Fruit fly (Drosophila melanogaster) whole organism, embryonic: Measurements from ENCODE around the gene CG9799.

Experiments used
- Ada2b ChIP-seq: fragments of 200-800 bp; sonication (Bioruptor generic); IDR thresholded peaks from 2 replicates; pipeline ENCODE4 v1.3.6; 2022; ENCODE audit warnings: missing biosample characterization, missing genetic modification characterization
- CG13624 ChIP-seq: fragments of 200-800 bp; sonication (Bioruptor generic); optimal IDR thresholded peaks from 2 replicates; lab custom pipeline; 2016; ENCODE audit warnings: missing biosample characterization, missing genetic modification characterization
- CG17829 ChIP-seq: fragments of 200-800 bp; optimal IDR thresholded peaks from 2 replicates; lab custom pipeline; 2019; ENCODE audit warnings: missing biosample characterization, mild to moderate bottlenecking, missing genetic modification characterization, moderate library complexity
- CG1832 ChIP-seq: fragments of 200-800 bp; sonication (Bioruptor generic); optimal IDR thresholded peaks from 2 replicates; lab custom pipeline; 2017; ENCODE audit warnings: missing biosample characterization, mild to moderate bottlenecking, missing genetic modification characterization, inconsistent platforms
- CG2120 ChIP-seq: fragments of 200-800 bp; sonication (Bioruptor generic); optimal IDR thresholded peaks from 3 replicates; lab custom pipeline; 2016; ENCODE audit warnings: missing biosample characterization, missing genetic modification characterization
- CG3163 ChIP-seq: fragments of 200-800 bp; sonication (Bioruptor generic); optimal IDR thresholded peaks from 3 replicates; lab custom pipeline; 2016; ENCODE audit warnings: missing biosample characterization, missing genetic modification characterization
- CG3281 ChIP-seq: fragments of 200-800 bp; sonication (Bioruptor generic); optimal IDR thresholded peaks from 3 replicates; lab custom pipeline; 2017; ENCODE audit warnings: missing biosample characterization, mild to moderate bottlenecking, missing genetic modification characterization
- CG34376 ChIP-seq: fragments of 200-800 bp; sonication (Bioruptor generic); optimal IDR thresholded peaks from 2 replicates; lab custom pipeline; 2018; ENCODE audit warnings: missing biosample characterization, mild to moderate bottlenecking, missing genetic modification characterization
- CG34422 ChIP-seq: fragments of 200-800 bp; sonication (Bioruptor generic); IDR thresholded peaks from 3 replicates; pipeline ENCODE4 v1.3.6; 2022; ENCODE audit warnings: missing biosample characterization, missing genetic modification characterization
- CG4730 ChIP-seq: fragments of 200-800 bp; sonication (Bioruptor generic); IDR thresholded peaks from 2 replicates; pipeline ENCODE4 v1.3.6; 2022; ENCODE audit warnings: missing biosample characterization, missing genetic modification characterization
- CG5180 ChIP-seq: fragments of 200-800 bp; sonication (Bioruptor generic); optimal IDR thresholded peaks from 3 replicates; lab custom pipeline; 2017; ENCODE audit warnings: missing biosample characterization, missing genetic modification characterization, mild to moderate bottlenecking, moderate library complexity, missing genetic modification reagents
- CG6765 ChIP-seq: fragments of 200-800 bp; sonication (Bioruptor generic); optimal IDR thresholded peaks from 3 replicates; lab custom pipeline; 2017; ENCODE audit warnings: missing biosample characterization, mild to moderate bottlenecking, missing genetic modification characterization
- CG6791 ChIP-seq: fragments of 200-800 bp; sonication (Bioruptor generic); IDR thresholded peaks from 3 replicates; pipeline ENCODE4 v1.3.6; 2022; ENCODE audit warnings: missing biosample characterization, missing genetic modification characterization; ENCODE audit not compliant: partially characterized antibody
- CG8478 ChIP-seq: fragments of >200 bp; optimal IDR thresholded peaks from 2 replicates; lab custom pipeline; 2018
- CG9727 ChIP-seq: fragments of 200-800 bp; sonication (Bioruptor generic); optimal IDR thresholded peaks from 3 replicates; lab custom pipeline; 2017; ENCODE audit warnings: missing biosample characterization, mild to moderate bottlenecking, missing genetic modification characterization
- CG9932 ChIP-seq: fragments of 200-800 bp; sonication (Bioruptor generic); IDR thresholded peaks from 2 replicates; pipeline ENCODE4 v1.3.6; 2022; ENCODE audit warnings: missing biosample characterization, missing genetic modification characterization
- CoRest ChIP-seq: fragments of 200-800 bp; sonication (Bioruptor generic); optimal IDR thresholded peaks from 3 replicates; lab custom pipeline; 2018; ENCODE audit warnings: missing biosample characterization, mild to moderate bottlenecking, missing genetic modification characterization, moderate library complexity
- Dll ChIP-seq: fragments of 200-800 bp; sonication (Bioruptor generic); IDR thresholded peaks from 4 replicates; pipeline ENCODE4 v1.3.6; 2022; ENCODE audit warnings: missing biosample characterization, missing genetic modification characterization; ENCODE audit not compliant: partially characterized antibody
- Dp ChIP-seq: fragments of 200-800 bp; sonication (Bioruptor generic); optimal IDR thresholded peaks from 2 replicates; lab custom pipeline; 2018; ENCODE audit warnings: missing biosample characterization, mild to moderate bottlenecking, missing genetic modification characterization, moderate library complexity
- Fer3 ChIP-seq: fragments of 200-800 bp; sonication (Bioruptor generic); optimal IDR thresholded peaks from 2 replicates; lab custom pipeline; 2018; ENCODE audit warnings: missing biosample characterization, mild to moderate bottlenecking, missing genetic modification characterization, moderate library complexity
- Jarid2 ChIP-seq: fragments of 200-800 bp; sonication (Bioruptor generic); optimal IDR thresholded peaks from 3 replicates; lab custom pipeline; 2017; ENCODE audit warnings: mild to moderate bottlenecking, missing biosample characterization, missing genetic modification reagents, missing genetic modification characterization
- MESR4 ChIP-seq: fragments of 200-800 bp; sonication (Bioruptor generic); optimal IDR thresholded peaks from 2 replicates; lab custom pipeline; 2018; ENCODE audit warnings: missing biosample characterization, mild to moderate bottlenecking, missing genetic modification characterization, moderate library complexity
- Max ChIP-seq: fragments of 200-800 bp; sonication (Bioruptor generic); optimal IDR thresholded peaks from 2 replicates; lab custom pipeline; 2016; ENCODE audit warnings: missing biosample characterization, mild to moderate bottlenecking, missing genetic modification characterization
- Med ChIP-seq: fragments of 200-800 bp; sonication (Bioruptor generic); peaks from one replicate; lab custom pipeline; 2016; ENCODE audit warnings: missing biosample characterization, missing genetic modification characterization, mild to moderate bottlenecking, inconsistent platforms, moderate library complexity
- Meics ChIP-seq: fragments of 200-800 bp; sonication (Bioruptor generic); optimal IDR thresholded peaks from 2 replicates; lab custom pipeline; 2017; ENCODE audit warnings: missing biosample characterization, mild to moderate bottlenecking, missing genetic modification characterization
- NFAT ChIP-seq: fragments of 200-800 bp; sonication (Bioruptor generic); IDR thresholded peaks from 2 replicates; pipeline ENCODE4 v1.3.6; 2022; ENCODE audit warnings: missing biosample characterization, missing genetic modification characterization
- PHDP ChIP-seq: fragments of 200-800 bp; sonication (Bioruptor generic); optimal IDR thresholded peaks from 3 replicates; lab custom pipeline; 2018; ENCODE audit warnings: missing biosample characterization, mild to moderate bottlenecking, missing genetic modification characterization, moderate library complexity
- Rfx ChIP-seq: fragments of 200-800 bp; sonication (Bioruptor generic); IDR thresholded peaks from 2 replicates; pipeline ENCODE4 v1.3.6; 2022; ENCODE audit warnings: missing biosample characterization, missing genetic modification characterization
- Trl ChIP-seq, 3 experiments: fragments of >200 bp in 2 of 3; fragments of 200-800 bp in 1 of 3; sonication (Bioruptor generic) in 1 of 3; optimal IDR thresholded peaks; 2 replicates in 1 of 3; 3 replicates in 2 of 3; lab custom pipeline; 2016 to 2017; ENCODE audit warnings: missing biosample characterization in 1 of 3, missing genetic modification characterization in 1 of 3
- YL-1 ChIP-seq: fragments of 200-800 bp; sonication (Bioruptor generic); optimal IDR thresholded peaks from 3 replicates; lab custom pipeline; 2017; ENCODE audit warnings: missing biosample characterization, mild to moderate bottlenecking, missing genetic modification characterization
- amos ChIP-seq: fragments of 200-800 bp; sonication (Bioruptor generic); IDR thresholded peaks from 2 replicates; pipeline ENCODE4 v1.3.6; 2022; ENCODE audit warnings: missing biosample characterization, missing genetic modification characterization; ENCODE audit not compliant: partially characterized antibody
- cad ChIP-seq: fragments of >200 bp; optimal IDR thresholded peaks from 2 replicates; lab custom pipeline; 2017; ENCODE audit warnings: missing biosample characterization, missing genetic modification characterization
- cg ChIP-seq: fragments of 200-800 bp; sonication (Bioruptor generic); optimal IDR thresholded peaks from 3 replicates; lab custom pipeline; 2019; ENCODE audit warnings: missing biosample characterization, mild to moderate bottlenecking, missing genetic modification characterization, moderate library complexity
- ci ChIP-seq: fragments of 200-800 bp; sonication (Bioruptor generic); IDR thresholded peaks from 3 replicates; pipeline ENCODE4 v1.3.6; 2022; ENCODE audit warnings: missing biosample characterization, missing genetic modification characterization
- crol ChIP-seq: fragments of 200-800 bp; sonication (Bioruptor generic); IDR thresholded peaks from 2 replicates; pipeline ENCODE4 v1.3.6; 2022; ENCODE audit warnings: missing biosample characterization, missing genetic modification characterization
- crp ChIP-seq, 2 experiments: fragments of 200-800 bp; sonication (Bioruptor generic); optimal IDR thresholded peaks; 2 replicates in 1 of 2; 3 replicates in 1 of 2; lab custom pipeline; 2017; ENCODE audit warnings: missing biosample characterization in 2 of 2, missing genetic modification characterization in 2 of 2, mild to moderate bottlenecking in 1 of 2, moderate library complexity in 1 of 2
- dpn ChIP-seq, 2 experiments: fragments of 200-800 bp; sonication (Bioruptor generic); optimal IDR thresholded peaks; 3 replicates each; lab custom pipeline; 2016; ENCODE audit warnings: missing biosample characterization in 2 of 2, missing genetic modification characterization in 2 of 2
- gro ChIP-seq: fragments of 200-800 bp; sonication (Bioruptor generic); optimal IDR thresholded peaks from 2 replicates; lab custom pipeline; 2016; ENCODE audit warnings: missing biosample characterization, missing genetic modification characterization
- hbn ChIP-seq: fragments of 200-800 bp; sonication (Bioruptor generic); IDR thresholded peaks from 2 replicates; pipeline ENCODE4 v1.3.6; 2022; ENCODE audit warnings: missing biosample characterization, missing genetic modification characterization; ENCODE audit not compliant: partially characterized antibody
- pan ChIP-seq, 4 experiments: fragments of >200 bp in 3 of 4; fragments of 200-800 bp in 1 of 4; sonication (Bioruptor generic) in 1 of 4; optimal IDR thresholded peaks in 3 of 4; IDR thresholded peaks in 1 of 4; 2 replicates each; pipeline versions ENCODE4 v1.3.6 to Lab custom; 2017 to 2022; ENCODE audit warnings: missing biosample characterization in 2 of 4, missing genetic modification characterization in 2 of 4, mixed read lengths in 1 of 4
- prd ChIP-seq, 3 experiments: fragments of >200 bp in 2 of 3; fragments of 200-800 bp in 1 of 3; sonication (Bioruptor generic) in 1 of 3; optimal IDR thresholded peaks in 2 of 3; IDR thresholded peaks in 1 of 3; 2 replicates in 2 of 3; 3 replicates in 1 of 3; pipeline versions ENCODE4 v1.3.6 to Lab custom; 2017 to 2022; ENCODE audit warnings: missing biosample characterization in 1 of 3, missing genetic modification characterization in 1 of 3
- rib ChIP-seq: fragments of 200-800 bp; sonication (Bioruptor generic); IDR thresholded peaks from 2 replicates; pipeline ENCODE4 v1.3.6; 2022; ENCODE audit warnings: missing biosample characterization, missing genetic modification characterization
- row ChIP-seq: fragments of 200-800 bp; sonication (Bioruptor generic); IDR thresholded peaks from 3 replicates; pipeline ENCODE4 v1.3.6; 2022; ENCODE audit warnings: missing biosample characterization, missing genetic modification characterization
- slbo ChIP-seq: fragments of 200-800 bp; sonication (Bioruptor generic); IDR thresholded peaks from 2 replicates; pipeline ENCODE4 v1.3.6; 2022; ENCODE audit warnings: missing biosample characterization, missing genetic modification characterization
- stwl ChIP-seq: fragments of 200-800 bp; sonication (Bioruptor generic); optimal IDR thresholded peaks from 3 replicates; lab custom pipeline; 2018; ENCODE audit warnings: missing biosample characterization, mild to moderate bottlenecking, missing genetic modification characterization, moderate library complexity
- zen ChIP-seq: fragments of 200-800 bp; sonication (Bioruptor generic); optimal IDR thresholded peaks from 3 replicates; lab custom pipeline; 2018; ENCODE audit warnings: missing biosample characterization, mild to moderate bottlenecking, missing genetic modification characterization, moderate library complexity
- zfh1 ChIP-seq: fragments of 200-800 bp; sonication (Bioruptor generic); IDR thresholded peaks from 3 replicates; pipeline ENCODE4 v1.3.6; 2022; ENCODE audit warnings: missing biosample characterization, missing genetic modification characterization

Gene CG9799

DNA sequence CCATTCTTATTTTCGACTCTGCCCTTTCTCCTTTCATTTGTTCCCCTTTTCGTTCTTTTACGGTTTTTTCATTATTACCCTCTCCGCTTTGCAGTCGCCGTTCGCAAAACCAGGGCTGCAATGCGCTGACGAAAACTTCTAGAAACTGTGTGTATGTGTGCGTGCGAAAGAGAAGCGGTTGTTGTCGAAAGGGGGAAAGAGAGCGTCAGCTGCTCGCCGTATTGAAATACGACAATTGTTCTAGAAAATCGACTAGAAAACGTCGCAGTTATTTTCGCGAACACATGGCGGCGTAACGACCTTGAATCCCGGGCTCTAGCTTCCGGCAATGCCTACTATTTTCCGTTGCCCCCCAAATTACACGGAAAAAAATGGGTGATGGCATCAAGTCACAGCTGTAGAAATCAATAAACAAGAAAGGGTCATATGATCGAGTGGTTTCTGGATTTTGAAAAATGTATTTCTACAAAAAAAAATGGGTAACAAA lies 5.8 kb downstream of the CG9799 start:
- TF ChIP-seq CG1832 (GFP tag; lab: Kevin White, UChicago) (peak; percentile 47), dpn (GFP tag; optimal IDR thresholded peaks at IDR 0.05; lab: Kevin White, UChicago) (peak in 1 of 2 experiments; percentile 22), rib (GFP tag; lab: Robert Waterston, UW) (peak; percentile 69; the same call in 1 of the 2 replicates), cad (GFP tag; lab: Kevin White, UChicago) (no peak), CG17829 (peak; percentile 8), NFAT (GFP tag; lab: Robert Waterston, UW) (peak; percentile 34; the same call in 1 of the 2 replicates), hbn (0 out of 2 replicates have a peak, but pooled peaks have one; percentile 34), CoRest (tag; lab: Kevin White, UChicago) (peak; percentile 27), YL-1 (peak; percentile 93), crp (GFP tag; optimal IDR thresholded peaks at IDR 0.05; lab: Kevin White, UChicago) (peak; percentile 7 to 70), slbo (GFP tag; lab: Robert Waterston, UW) (peak; percentile 58), CG6765 (GFP tag; lab: Kevin White, UChicago) (peak; percentile 65), prd (optimal IDR thresholded peaks at IDR 0.05; lab: Kevin White, UChicago) (no peak), prd (GFP tag; IDR thresholded peaks at IDR 0.05; lab: Robert Waterston, UW) (peak; percentile 29; the same call in 1 of the 3 replicates), CG9727 (GFP tag; lab: Kevin White, UChicago) (peak; percentile 10), Med (GFP tag; lab: Kevin White, UChicago) (peak; percentile 92), CG3163 (peak; percentile 94), Dll (GFP tag; lab: Robert Waterston, UW) (0 out of 4 replicates have a peak, but pooled peaks have one; percentile 24), Rfx (GFP tag; lab: Robert Waterston, UW) (peak; percentile 46; the same call in 1 of the 2 replicates), CG13624 (GFP tag; lab: Kevin White, UChicago) (peak; percentile 26), pan (optimal IDR thresholded peaks at IDR 0.05; lab: Kevin White, UChicago) (no peak), pan (GFP tag; optimal IDR thresholded peaks at IDR 0.05 in 1 of 2, IDR thresholded peaks at IDR 0.05 in 1 of 2) (peak in 1 of 2 experiments; percentile 7), Trl (optimal IDR thresholded peaks at IDR 0.05; lab: Kevin White, UChicago) (peak; percentile 43 to 62), Trl (GFP tag; optimal IDR thresholded peaks at IDR 0.05; lab: Kevin White, UChicago) (no peak), amos (GFP tag; lab: Robert Waterston, UW) (peak; percentile 15; the same call in 1 of the 2 replicates), CG8478 (lab: Kevin White, UChicago) (peak; percentile 40), Meics (GFP tag; lab: Kevin White, UChicago) (no peak), CG4730 (no peak), ci (GFP tag; lab: Robert Waterston, UW) (0 out of 3 replicates have a peak, but pooled peaks have one; percentile 27), MESR4 (peak; percentile 16), row (GFP tag; lab: Robert Waterston, UW) (peak; percentile 33; the same call in 1 of the 3 replicates), gro (GFP tag; lab: Kevin White, UChicago) (peak; percentile 61), zen (no peak), Max (GFP tag; lab: Kevin White, UChicago) (peak; percentile 3), crol (GFP tag; lab: Robert Waterston, UW) (peak; percentile 46; the same call in 1 of the 2 replicates), PHDP (tag; lab: Kevin White, UChicago) (peak; percentile 43), CG2120 (GFP tag; lab: Kevin White, UChicago) (peak; percentile 59), cg (GFP tag; lab: Kevin White, UChicago) (peak; percentile 95), CG3281 (GFP tag; lab: Kevin White, UChicago) (peak; percentile 32), CG34422 (GFP tag; lab: Robert Waterston, UW) (peak; percentile 48; the same call in 1 of the 3 replicates), Ada2b (peak; percentile 28; the same call in 1 of the 2 replicates), CG34376 (GFP tag; lab: Kevin White, UChicago) (peak; percentile 31), Fer3 (peak; percentile 5), CG5180 (GFP tag; lab: Kevin White, UChicago) (no peak), CG9932 (GFP tag; lab: Robert Waterston, UW) (peak; percentile 39; the same call in 1 of the 2 replicates), CG6791 (GFP tag; lab: Robert Waterston, UW) (0 out of 3 replicates have a peak, but pooled peaks have one; percentile 13), stwl (tag; lab: Kevin White, UChicago) (peak; percentile 7), zfh1 (no peak), Dp (GFP tag; lab: Kevin White, UChicago) (no peak), Jarid2 (GFP tag; lab: Kevin White, UChicago) (no peak)
